Worm (Caenorhabditis elegans): ENCODE data around the gene T16G12.12.

DNA sequence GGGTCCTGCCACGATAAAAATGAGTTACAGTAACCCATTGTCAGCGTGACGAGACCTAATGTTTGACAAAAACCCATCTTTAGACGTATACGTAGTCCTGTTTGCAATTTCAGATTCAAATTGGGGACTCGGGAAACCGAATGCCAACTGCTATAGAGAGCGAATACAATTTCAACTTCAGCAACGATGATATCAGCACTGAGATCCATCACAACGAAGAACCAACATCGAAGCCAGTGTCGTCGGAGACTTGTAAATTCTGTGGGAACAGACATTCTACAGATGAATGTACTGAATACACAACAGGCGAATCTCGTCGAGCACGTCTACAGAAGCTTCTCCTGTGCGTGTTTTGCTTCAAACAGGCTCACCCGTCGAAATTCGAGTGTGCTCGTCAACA lies 32.2 kb downstream of the T16G12.12 start:
- TF ChIP-seq ztf-23 (GFP tag; IDR thresholded peaks at IDR 0.05) (no peak), tab-1 (GFP tag; IDR thresholded peaks at IDR 0.05) (no peak), flt-1 (GFP tag; IDR thresholded peaks at IDR 0.05) (no peak), klf-2 (GFP tag; conservative IDR thresholded peaks at IDR 0.05) (no peak), ref-1 (GFP tag; conservative IDR thresholded peaks at IDR 0.05) (no peak), T22C8.4 (GFP tag; IDR thresholded peaks at IDR 0.05) (no peak), ztf-29 (GFP tag; IDR thresholded peaks at IDR 0.05) (no peak), med-1 (GFP tag; optimal IDR thresholded peaks at IDR 0.05; ENCODE audit: insufficient read depth) (no peak)

Data from whole organism, midembryonic.